Worm (Caenorhabditis elegans) whole organism, young adult: ENCODE measurements around the gene C25H3.1.

Source experiments
- F49E8.2 ChIP-seq: sonication (generic microtip); optimal IDR thresholded peaks from 3 replicates; lab custom pipeline; 2017; ENCODE audit warnings: missing genetic modification characterization, mild to moderate bottlenecking, missing compliant biosample characterization, antibody characterized with exemption, moderate library complexity; ENCODE audit not compliant: insufficient read depth
- F57C9.4 ChIP-seq: sonication (generic microtip); optimal IDR thresholded peaks from 2 replicates; lab custom pipeline; 2017; ENCODE audit warnings: mild to moderate bottlenecking, missing genetic modification characterization, missing compliant biosample characterization
- ama-1 ChIP-seq, 3 experiments: fragments of 150-350 bp in 1 of 3; sonication (generic microtip) in 2 of 3; optimal IDR thresholded peaks; 2 replicates each; lab custom pipeline; 2014 to 2018; ENCODE audit warnings: missing biosample characterization in 2 of 3, missing genetic modification characterization in 2 of 3, missing genetic modification reagents in 2 of 3
- unc-62 ChIP-seq: fragments of 150-350 bp; optimal IDR thresholded peaks from 2 replicates; lab custom pipeline; 2014; ENCODE audit warnings: missing biosample characterization, missing genetic modification reagents, missing genetic modification characterization

ce11 chrII:5669580-5669979 lies 29.3 kb upstream of the C25H3.1 start, which contains the start of gene C25H3.17:
- no peak for TF ChIP-seq F49E8.2 (tag; lab: Kevin White, UChicago)
- no peak for TF ChIP-seq F57C9.4
- no peak for TF ChIP-seq ama-1 (optimal IDR thresholded peaks at IDR 0.05; lab: Kevin White, UChicago)
- no peak for TF ChIP-seq ama-1 (GFP tag; optimal IDR thresholded peaks at IDR 0.05; lab: Kevin White, UChicago)
- no peak for TF ChIP-seq unc-62
